Fruit fly (Drosophila melanogaster) whole organism, wandering third instar larva: ENCODE results near the gene Clk.

ENCODE experiments used
- Mio ChIP-seq: sonication (Bioruptor generic); optimal IDR thresholded peaks from 2 replicates; lab custom pipeline; 2016; ENCODE audit warnings: missing biosample characterization, missing genetic modification characterization
- lola ChIP-seq: fragments of >200 bp; optimal IDR thresholded peaks from 2 replicates; lab custom pipeline; 2017; ENCODE audit warnings: missing biosample characterization, missing genetic modification characterization

dm6 chr3L:7811594-7811993 is 36.2 kb upstream of the Clk start:
- TF ChIP-seq lola (GFP tag; lab: Kevin White, UChicago) (no peak), Mio (GFP tag; lab: Kevin White, UChicago) (no peak)
